Worm (Caenorhabditis elegans) whole organism, late embryonic: ENCODE data around the gene Y102E9.3.
A peak's percentile ranks its signal among the peaks of the same experiment; 100 is the strongest.

Experiments used
- C08G9.2 ChIP-seq: sonication (generic microtip); optimal IDR thresholded peaks from 2 replicates; lab custom pipeline; 2016; ENCODE audit warnings: mild to moderate bottlenecking, missing genetic modification characterization, moderate library complexity, missing compliant biosample characterization
- F13H6.1 ChIP-seq: sonication (generic microtip); optimal IDR thresholded peaks from 2 replicates; lab custom pipeline; 2016; ENCODE audit warnings: missing genetic modification characterization, missing compliant biosample characterization
- K02D7.2 ChIP-seq: sonication (generic microtip); optimal IDR thresholded peaks from 2 replicates; lab custom pipeline; 2017; ENCODE audit warnings: mild to moderate bottlenecking, missing genetic modification characterization, missing compliant biosample characterization
- Y22D7AL.16 ChIP-seq: sonication (generic microtip); optimal IDR thresholded peaks from 2 replicates; lab custom pipeline; 2016; ENCODE audit warnings: missing genetic modification characterization, missing compliant biosample characterization
- ahr-1 ChIP-seq: sonication (generic microtip); optimal IDR thresholded peaks from 2 replicates; lab custom pipeline; 2016; ENCODE audit warnings: missing genetic modification characterization, missing compliant biosample characterization
- ceh-14 ChIP-seq: sonication (generic microtip); optimal IDR thresholded peaks from 2 replicates; lab custom pipeline; 2016; ENCODE audit warnings: missing genotype, missing genetic modification characterization, missing compliant biosample characterization
- ceh-19 ChIP-seq: fragments of 200-800 bp; sonication (Bioruptor generic); optimal IDR thresholded peaks from 2 replicates; lab custom pipeline; 2018; ENCODE audit warnings: mild to moderate bottlenecking, missing genetic modification characterization, missing compliant biosample characterization
- ceh-31 ChIP-seq: sonication (generic microtip); optimal IDR thresholded peaks from 2 replicates; lab custom pipeline; 2016; ENCODE audit warnings: missing genetic modification characterization, missing compliant biosample characterization
- ceh-48 ChIP-seq: sonication (generic microtip); optimal IDR thresholded peaks from 2 replicates; lab custom pipeline; 2016; ENCODE audit warnings: missing genetic modification characterization, inconsistent platforms, missing compliant biosample characterization
- che-1 ChIP-seq: sonication (generic microtip); optimal IDR thresholded peaks from 2 replicates; lab custom pipeline; 2016; ENCODE audit warnings: mild to moderate bottlenecking, missing genetic modification characterization, missing compliant biosample characterization
- dve-1 ChIP-seq: sonication (generic microtip); optimal IDR thresholded peaks from 2 replicates; lab custom pipeline; 2017; ENCODE audit warnings: antibody characterized with exemption, mild to moderate bottlenecking, missing genetic modification characterization, missing compliant biosample characterization
- ets-4 ChIP-seq: sonication (generic microtip); optimal IDR thresholded peaks from 2 replicates; lab custom pipeline; 2016; ENCODE audit warnings: missing genetic modification characterization, missing compliant biosample characterization
- hlh-13 ChIP-seq: fragments of 200-800 bp; sonication (Bioruptor generic); optimal IDR thresholded peaks from 2 replicates; lab custom pipeline; 2018; ENCODE audit warnings: mild to moderate bottlenecking, missing genetic modification characterization, missing compliant biosample characterization
- nfya-1 ChIP-seq: sonication (generic microtip); optimal IDR thresholded peaks from 2 replicates; lab custom pipeline; 2017; ENCODE audit warnings: missing genetic modification characterization, mild to moderate bottlenecking, missing compliant biosample characterization, antibody characterized with exemption, moderate library complexity
- odd-2 ChIP-seq: sonication (generic microtip); optimal IDR thresholded peaks from 2 replicates; lab custom pipeline; 2017; ENCODE audit warnings: antibody characterized with exemption, mild to moderate bottlenecking, missing genetic modification characterization, missing compliant biosample characterization
- pha-2 ChIP-seq: sonication (generic microtip); optimal IDR thresholded peaks from 2 replicates; lab custom pipeline; 2017; ENCODE audit warnings: mild to moderate bottlenecking, missing genetic modification characterization, missing compliant biosample characterization
- pqm-1 ChIP-seq: sonication (generic microtip); optimal IDR thresholded peaks from 2 replicates; lab custom pipeline; 2016; ENCODE audit warnings: missing genetic modification characterization, missing compliant biosample characterization
- pros-1 ChIP-seq: fragments of 150-350 bp; optimal IDR thresholded peaks from 2 replicates; lab custom pipeline; 2014; ENCODE audit warnings: missing biosample characterization, missing genetic modification reagents, missing genetic modification characterization
- ref-2 ChIP-seq: sonication (generic microtip); optimal IDR thresholded peaks from 2 replicates; lab custom pipeline; 2016; ENCODE audit warnings: missing genetic modification characterization, missing compliant biosample characterization
- sdc-2 ChIP-seq: sonication (generic microtip); optimal IDR thresholded peaks from 2 replicates; lab custom pipeline; 2016; ENCODE audit warnings: missing genotype, missing genetic modification characterization, missing compliant biosample characterization
- tbx-2 ChIP-seq: sonication (generic microtip); optimal IDR thresholded peaks from 2 replicates; lab custom pipeline; 2016; ENCODE audit warnings: missing genetic modification characterization, missing compliant biosample characterization
- tbx-7 ChIP-seq: sonication (generic microtip); optimal IDR thresholded peaks from 2 replicates; lab custom pipeline; 2016; ENCODE audit warnings: missing genotype, missing genetic modification characterization, missing compliant biosample characterization
- ttx-3 ChIP-seq: sonication (generic microtip); optimal IDR thresholded peaks from 2 replicates; lab custom pipeline; 2016; ENCODE audit warnings: missing genetic modification reagents, missing genetic modification characterization, missing compliant biosample characterization
- unc-42 ChIP-seq: sonication (generic microtip); optimal IDR thresholded peaks from 2 replicates; lab custom pipeline; 2016; ENCODE audit warnings: missing genotype, missing genetic modification characterization, missing compliant biosample characterization
- unc-55 ChIP-seq: sonication (generic microtip); optimal IDR thresholded peaks from 2 replicates; lab custom pipeline; 2017; ENCODE audit warnings: missing biosample characterization, missing genetic modification reagents, missing genetic modification characterization
- unc-86 ChIP-seq: sonication (generic microtip); optimal IDR thresholded peaks from 2 replicates; lab custom pipeline; 2016; ENCODE audit warnings: missing genetic modification characterization, missing compliant biosample characterization

Gene Y102E9.3

ce11 chrIII:6709983-6710382, 24.3 kb downstream of the Y102E9.3 start, which contains the start of gene isw-1:
isw-1 (minus strand) TSS chrIII:6710100.
- TF ChIP-seq ttx-3 (no peak), ref-2 (peak; percentile 55), nfya-1 (peak; percentile 10), ceh-31 (tag; lab: Kevin White, UChicago) (peak; percentile 29), tbx-2 (tag; lab: Kevin White, UChicago) (peak; percentile 8)

ce11 chrIII:6705515-6705914, 28.8 kb downstream of the Y102E9.3 start, which contains the start of gene F37A4.6:
F37A4.6 (plus strand) TSS chrIII:6705815.
- TF ChIP-seq unc-86 (no peak), dve-1 (no peak), ceh-19 (GFP tag; lab: Kevin White, UChicago) (no peak), odd-2 (no peak), F13H6.1 (tag; lab: Kevin White, UChicago) (no peak), pha-2 (no peak), ets-4 (no peak), sdc-2 (no peak), ceh-48 (tag; lab: Kevin White, UChicago) (no peak), che-1 (tag; lab: Kevin White, UChicago) (no peak)

- no peak for TF ChIP-seq K02D7.2 (tag; lab: Kevin White, UChicago)
- peak; percentile 12 for TF ChIP-seq nfya-1
- TF ChIP-seq ceh-31 (tag; lab: Kevin White, UChicago): peak; percentile 54
- TF ChIP-seq C08G9.2 (tag; lab: Kevin White, UChicago): peak; percentile 4
Observed at ce11 chrIII:6695189-6695588, 39.1 kb downstream of the Y102E9.3 start.

ce11 chrIII:6693285-6693684, 41.0 kb downstream of the Y102E9.3 start:
- no peak for TF ChIP-seq pros-1 (tag; lab: Kevin White, UChicago)
- no peak for TF ChIP-seq pha-2
- TF ChIP-seq ceh-14: no peak
- TF ChIP-seq pqm-1: no peak
- no peak for TF ChIP-seq ahr-1 (tag; lab: Kevin White, UChicago)
- TF ChIP-seq hlh-13: no peak
- TF ChIP-seq unc-55 (GFP tag; lab: Kevin White, UChicago): no peak
- TF ChIP-seq Y22D7AL.16 (tag; lab: Kevin White, UChicago): no peak
- no peak for TF ChIP-seq K02D7.2 (tag; lab: Kevin White, UChicago)

ce11 chrIII:6690490-6690889, 43.8 kb downstream of the Y102E9.3 start:
- TF ChIP-seq tbx-7 (tag; lab: Kevin White, UChicago): no peak
- peak; percentile 8 for TF ChIP-seq unc-42 (tag; lab: Kevin White, UChicago)
